Worm (Caenorhabditis elegans): ENCODE data around the gene ckb-3.

- TF ChIP-seq unc-86 (tag; optimal IDR thresholded peaks at IDR 0.05) = no peak
- TF ChIP-seq fax-1 (tag; optimal IDR thresholded peaks at IDR 0.05) = no peak
- TF ChIP-seq nhr-11 (tag; optimal IDR thresholded peaks at IDR 0.05) = no peak
- no peak for TF ChIP-seq tbx-2 (tag; optimal IDR thresholded peaks at IDR 0.05)
- no peak for TF ChIP-seq sox-4 (tag; optimal IDR thresholded peaks at IDR 0.05)
- TF ChIP-seq hlh-13 (GFP tag; optimal IDR thresholded peaks at IDR 0.05) = no peak
- no peak for TF ChIP-seq ama-1 (optimal IDR thresholded peaks at IDR 0.05)
- TF ChIP-seq rnt-1 (tag; optimal IDR thresholded peaks at IDR 0.05) = no peak
- no peak for TF ChIP-seq elt-4 (tag; optimal IDR thresholded peaks at IDR 0.05)
- TF ChIP-seq fkh-6 (tag; optimal IDR thresholded peaks at IDR 0.05) = no peak
Observed at ce11 chrIII:4398463-4398862, 27.8 kb downstream of the ckb-3 start, which contains the start of gene R07E5.6.

Measured in whole organism, late embryonic.